Fruit fly (Drosophila melanogaster) whole organism, embryonic: ENCODE data around the gene Ser.
A peak's percentile ranks its signal among the peaks of the same experiment; 100 is the strongest.

Source experiments
- Awh ChIP-seq: fragments of 200-800 bp; sonication (Bioruptor generic); IDR thresholded peaks from 2 replicates; pipeline ENCODE4, ENCODE4 v1.3.6; 2022; ENCODE audit warnings: missing biosample characterization, missing genetic modification characterization
- BEAF-32 ChIP-seq: fragments of 200-800 bp; sonication (Bioruptor generic); optimal IDR thresholded peaks from 3 replicates; lab custom pipeline; 2017; ENCODE audit warnings: missing biosample characterization, missing genetic modification characterization, mild to moderate bottlenecking, moderate library complexity, missing genetic modification reagents
- Blimp-1 ChIP-seq: fragments of 200-800 bp; sonication (Bioruptor generic); optimal IDR thresholded peaks from 3 replicates; lab custom pipeline; 2018; ENCODE audit warnings: missing biosample characterization, missing genetic modification characterization, mild to moderate bottlenecking, moderate library complexity, missing genetic modification reagents
- CG10565 ChIP-seq: fragments of 200-800 bp; sonication (Bioruptor generic); optimal IDR thresholded peaks from 3 replicates; lab custom pipeline; 2016; ENCODE audit warnings: missing biosample characterization, mild to moderate bottlenecking, missing genetic modification characterization
- CG11085 ChIP-seq: fragments of 200-800 bp; sonication (Bioruptor generic); IDR thresholded peaks from 2 replicates; pipeline ENCODE4 v1.3.6; 2022; ENCODE audit warnings: missing biosample characterization, missing genetic modification characterization
- CG11504 ChIP-seq: fragments of 200-800 bp; sonication (Bioruptor generic); optimal IDR thresholded peaks from 3 replicates; lab custom pipeline; 2019; ENCODE audit warnings: missing biosample characterization, mild to moderate bottlenecking, missing genetic modification characterization, moderate library complexity
- CG12769 ChIP-seq: fragments of 200-800 bp; sonication (Bioruptor generic); optimal IDR thresholded peaks from 2 replicates; lab custom pipeline; 2019; ENCODE audit warnings: missing biosample characterization, mild to moderate bottlenecking, missing genetic modification characterization, moderate library complexity
- CG15011 ChIP-seq: fragments of 200-800 bp; sonication (Bioruptor generic); optimal IDR thresholded peaks from 3 replicates; lab custom pipeline; 2018; ENCODE audit warnings: missing biosample characterization, mild to moderate bottlenecking, missing genetic modification characterization
- CG1529 ChIP-seq: fragments of 200-800 bp; sonication (Bioruptor generic); optimal IDR thresholded peaks from 3 replicates; lab custom pipeline; 2018; ENCODE audit warnings: missing biosample characterization, missing genetic modification characterization
- CG1603 ChIP-seq: fragments of 200-800 bp; sonication (Bioruptor generic); optimal IDR thresholded peaks from 2 replicates; lab custom pipeline; 2019; ENCODE audit warnings: missing biosample characterization, mild to moderate bottlenecking, missing genetic modification characterization, moderate library complexity
- CG16815 ChIP-seq: fragments of 200-800 bp; sonication (Bioruptor generic); optimal IDR thresholded peaks from 3 replicates; lab custom pipeline; 2017; ENCODE audit warnings: missing biosample characterization, mild to moderate bottlenecking, missing genetic modification characterization
- CG1792 ChIP-seq: fragments of 200-800 bp; sonication (Bioruptor generic); optimal IDR thresholded peaks from 2 replicates; lab custom pipeline; 2016; ENCODE audit warnings: missing biosample characterization, missing genetic modification characterization
- CG2199 ChIP-seq: fragments of 200-800 bp; sonication (Bioruptor generic); IDR thresholded peaks from 3 replicates; pipeline ENCODE4 v1.3.6; 2022; ENCODE audit warnings: missing biosample characterization, missing genetic modification characterization
- CG2678 ChIP-seq: fragments of 200-800 bp; sonication (Bioruptor generic); optimal IDR thresholded peaks from 3 replicates; lab custom pipeline; 2019; ENCODE audit warnings: missing biosample characterization, mild to moderate bottlenecking, missing genetic modification characterization, moderate library complexity
- CG33557 ChIP-seq: fragments of 200-800 bp; sonication (Bioruptor generic); optimal IDR thresholded peaks from 2 replicates; lab custom pipeline; 2019; ENCODE audit warnings: missing biosample characterization, mild to moderate bottlenecking, missing genetic modification characterization, moderate library complexity
- CG4282 ChIP-seq: fragments of 200-800 bp; sonication (Bioruptor generic); optimal IDR thresholded peaks from 2 replicates; lab custom pipeline; 2016; ENCODE audit warnings: missing biosample characterization, missing genetic modification characterization
- CG4617 ChIP-seq: fragments of 200-800 bp; sonication (Bioruptor generic); optimal IDR thresholded peaks from 3 replicates; lab custom pipeline; 2016; ENCODE audit warnings: missing biosample characterization, missing genetic modification characterization, borderline replicate concordance
- CG6854 ChIP-seq: fragments of 200-800 bp; sonication (Bioruptor generic); optimal IDR thresholded peaks from 3 replicates; lab custom pipeline; 2017; ENCODE audit warnings: missing biosample characterization, mild to moderate bottlenecking, missing genetic modification characterization
- CG7839 ChIP-seq: fragments of 200-800 bp; sonication (Bioruptor generic); optimal IDR thresholded peaks from 3 replicates; lab custom pipeline; 2018; ENCODE audit warnings: missing biosample characterization, mild to moderate bottlenecking, missing genetic modification characterization, moderate library complexity
- CG7928 ChIP-seq: fragments of 200-800 bp; sonication (Bioruptor generic); optimal IDR thresholded peaks from 2 replicates; lab custom pipeline; 2017; ENCODE audit warnings: missing biosample characterization, mild to moderate bottlenecking, missing genetic modification characterization
- CG8944 ChIP-seq: fragments of 200-800 bp; sonication (Bioruptor generic); optimal IDR thresholded peaks from 3 replicates; lab custom pipeline; 2016; ENCODE audit warnings: missing biosample characterization, missing genetic modification characterization
- CG9609 ChIP-seq: fragments of 200-800 bp; sonication (Bioruptor generic); optimal IDR thresholded peaks from 3 replicates; lab custom pipeline; 2016; ENCODE audit warnings: missing biosample characterization, missing genetic modification characterization
- CG9876 ChIP-seq: fragments of 200-800 bp; sonication (Bioruptor generic); optimal IDR thresholded peaks from 2 replicates; lab custom pipeline; 2016; ENCODE audit warnings: missing biosample characterization, missing genetic modification characterization
- CTCF ChIP-seq: fragments of 200-800 bp; sonication (Bioruptor generic); optimal IDR thresholded peaks from 2 replicates; lab custom pipeline; 2017; ENCODE audit warnings: missing biosample characterization, mild to moderate bottlenecking, missing genetic modification characterization, moderate library complexity
- Dbx ChIP-seq: fragments of 200-800 bp; sonication (Bioruptor generic); IDR thresholded peaks from 3 replicates; pipeline ENCODE4 v1.3.6; 2022; ENCODE audit warnings: missing biosample characterization, missing genetic modification characterization
- Dfd ChIP-seq, 2 experiments: fragments of >200 bp; optimal IDR thresholded peaks; 2 replicates each; lab custom pipeline; 2017; ENCODE audit warnings: missing biosample characterization in 2 of 2, missing genetic modification characterization in 2 of 2
- E2f2 ChIP-seq: fragments of 200-800 bp; sonication (Bioruptor generic); IDR thresholded peaks from 2 replicates; pipeline ENCODE4 v1.3.6; 2022; ENCODE audit warnings: missing biosample characterization, missing genetic modification characterization
- Gug ChIP-seq: fragments of 200-800 bp; sonication (Bioruptor generic); IDR thresholded peaks from 4 replicates; pipeline ENCODE4 v1.3.6; 2022; ENCODE audit warnings: missing biosample characterization, missing genetic modification characterization
- Hr3 ChIP-seq: fragments of 200-800 bp; sonication (Bioruptor generic); optimal IDR thresholded peaks from 3 replicates; lab custom pipeline; 2016; ENCODE audit warnings: missing biosample characterization, missing genetic modification characterization
- Hr39 ChIP-seq: fragments of >200 bp; optimal IDR thresholded peaks from 2 replicates; lab custom pipeline; 2017
- Med ChIP-seq: fragments of 200-800 bp; sonication (Bioruptor generic); peaks from one replicate; lab custom pipeline; 2016; ENCODE audit warnings: missing biosample characterization, missing genetic modification characterization, mild to moderate bottlenecking, inconsistent platforms, moderate library complexity
- NK7.1 ChIP-seq: fragments of 200-800 bp; sonication (Bioruptor generic); optimal IDR thresholded peaks from 3 replicates; lab custom pipeline; 2016; ENCODE audit warnings: missing biosample characterization, missing genetic modification characterization
- Optix ChIP-seq: fragments of 200-800 bp; sonication (Bioruptor generic); IDR thresholded peaks from 3 replicates; pipeline ENCODE4 v1.3.6; 2022; ENCODE audit warnings: missing biosample characterization, missing genetic modification characterization
- Pdp1 ChIP-seq, 2 experiments: fragments of 200-800 bp; sonication (Bioruptor generic); optimal IDR thresholded peaks; 3 replicates each; lab custom pipeline; 2016; ENCODE audit warnings: missing biosample characterization in 2 of 2, missing genetic modification characterization in 2 of 2, mild to moderate bottlenecking in 1 of 2, moderate library complexity in 1 of 2
- Poxn ChIP-seq: fragments of 200-800 bp; sonication (Bioruptor generic); IDR thresholded peaks from 2 replicates; pipeline ENCODE4 v1.3.6; 2022; ENCODE audit warnings: missing biosample characterization, missing genetic modification characterization
- Sin3A ChIP-seq: fragments of >200 bp; optimal IDR thresholded peaks from 2 replicates; lab custom pipeline; 2018
- ara ChIP-seq: fragments of 200-800 bp; sonication (Bioruptor generic); IDR thresholded peaks from 2 replicates; pipeline ENCODE4 v1.3.6; 2022; ENCODE audit warnings: missing biosample characterization, missing genetic modification characterization
- cato ChIP-seq: fragments of 200-800 bp; sonication (Bioruptor generic); optimal IDR thresholded peaks from 2 replicates; lab custom pipeline; 2016; ENCODE audit warnings: missing biosample characterization, missing genetic modification characterization, borderline replicate concordance
- ci ChIP-seq: fragments of 200-800 bp; sonication (Bioruptor generic); IDR thresholded peaks from 3 replicates; pipeline ENCODE4 v1.3.6; 2022; ENCODE audit warnings: missing biosample characterization, missing genetic modification characterization
- dan ChIP-seq: fragments of 200-800 bp; sonication (Bioruptor generic); IDR thresholded peaks from 2 replicates; pipeline ENCODE4 v1.3.6; 2022; ENCODE audit warnings: missing biosample characterization, missing genetic modification characterization
- dati ChIP-seq: fragments of 200-800 bp; sonication (Bioruptor generic); IDR thresholded peaks from 2 replicates; pipeline ENCODE4 v1.3.6; 2022; ENCODE audit warnings: missing biosample characterization, missing genetic modification characterization
- eyg ChIP-seq: fragments of 200-800 bp; sonication (Bioruptor generic); optimal IDR thresholded peaks from 3 replicates; lab custom pipeline; 2016; ENCODE audit warnings: missing biosample characterization, missing genetic modification characterization
- maf-S ChIP-seq: fragments of 200-800 bp; sonication (Bioruptor generic); optimal IDR thresholded peaks from 2 replicates; lab custom pipeline; 2016; ENCODE audit warnings: missing biosample characterization, missing genetic modification characterization
- mam ChIP-seq: fragments of 200-800 bp; sonication (Bioruptor generic); optimal IDR thresholded peaks from 3 replicates; lab custom pipeline; 2016; ENCODE audit warnings: missing biosample characterization, missing genetic modification characterization
- schlank ChIP-seq: fragments of 200-800 bp; sonication (Bioruptor generic); optimal IDR thresholded peaks from 2 replicates; lab custom pipeline; 2018; ENCODE audit warnings: missing biosample characterization, mild to moderate bottlenecking, missing genetic modification characterization
- sna ChIP-seq: fragments of 200-800 bp; sonication (Bioruptor generic); IDR thresholded peaks from 2 replicates; pipeline ENCODE4 v1.3.6; 2022; ENCODE audit warnings: missing biosample characterization, missing genetic modification characterization; ENCODE audit not compliant: partially characterized antibody
- sob ChIP-seq: fragments of 200-800 bp; sonication (Bioruptor generic); IDR thresholded peaks from 2 replicates; pipeline ENCODE4 v1.3.6; 2022; ENCODE audit warnings: missing biosample characterization, missing genetic modification characterization
- tap ChIP-seq: fragments of 200-800 bp; optimal IDR thresholded peaks from 3 replicates; lab custom pipeline; 2019; ENCODE audit warnings: missing biosample characterization, mild to moderate bottlenecking, missing genetic modification characterization, moderate library complexity
- tx ChIP-seq: fragments of 200-800 bp; sonication (Bioruptor generic); optimal IDR thresholded peaks from 2 replicates; lab custom pipeline; 2016; ENCODE audit warnings: missing biosample characterization, missing genetic modification characterization
- vnd ChIP-seq: fragments of 200-800 bp; sonication (Bioruptor generic); IDR thresholded peaks from 3 replicates; pipeline ENCODE4 v1.3.6; 2022; ENCODE audit warnings: missing biosample characterization, missing genetic modification characterization; ENCODE audit not compliant: partially characterized antibody
- yki ChIP-seq: fragments of >200 bp; optimal IDR thresholded peaks from 3 replicates; lab custom pipeline; 2018
- zen ChIP-seq: fragments of 200-800 bp; sonication (Bioruptor generic); optimal IDR thresholded peaks from 3 replicates; lab custom pipeline; 2018; ENCODE audit warnings: missing biosample characterization, mild to moderate bottlenecking, missing genetic modification characterization, moderate library complexity
- zfh1 ChIP-seq: fragments of 200-800 bp; sonication (Bioruptor generic); IDR thresholded peaks from 3 replicates; pipeline ENCODE4 v1.3.6; 2022; ENCODE audit warnings: missing biosample characterization, missing genetic modification characterization
- zfh2 ChIP-seq: fragments of 200-800 bp; sonication (Bioruptor generic); optimal IDR thresholded peaks from 2 replicates; lab custom pipeline; 2016; ENCODE audit warnings: missing biosample characterization, missing genetic modification characterization

Gene Ser

DNA sequence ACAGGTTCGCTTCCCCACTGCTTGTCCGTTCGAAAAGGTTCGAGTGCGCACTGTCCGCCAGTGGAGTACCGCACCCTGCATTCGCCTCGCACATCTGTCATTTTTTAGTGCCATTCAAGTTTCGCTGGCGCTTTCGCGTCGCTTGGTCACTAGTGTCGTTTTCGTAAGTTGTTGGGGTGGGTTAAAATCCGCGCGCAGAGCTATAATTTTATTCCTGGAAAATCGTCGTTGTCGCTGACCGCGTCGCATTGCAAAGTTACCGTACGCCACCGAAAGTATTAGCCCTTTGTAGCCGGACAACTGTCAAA is 42.6 kb downstream of the Ser start, which contains the start of gene Men-b:
TSS of gene Men-b (plus strand) at position 147 of the 308 bp plus-strand sequence.
- TF ChIP-seq CG8944 (GFP tag; lab: Kevin White, UChicago) (no peak), sna (GFP tag; lab: Robert Waterston, UW) (peak; percentile 38; the same call in 1 of the 2 replicates), cato (no peak), tap (no peak), CG2678 (no peak), CG11085 (GFP tag; lab: Robert Waterston, UW) (no peak), CG9876 (no peak), E2f2 (GFP tag; lab: Robert Waterston, UW) (peak; percentile 87), Blimp-1 (GFP tag; lab: Kevin White, UChicago) (no peak), CG16815 (GFP tag; lab: Kevin White, UChicago) (no peak), eyg (GFP tag; lab: Kevin White, UChicago) (no peak), zfh1 (GFP tag; lab: Robert Waterston, UW) (peak; percentile 6; the same call in 1 of the 3 replicates), ci (GFP tag; lab: Robert Waterston, UW) (peak; percentile 67; the same call in 2 of the 3 replicates), CG1792 (no peak), sob (GFP tag; lab: Robert Waterston, UW) (0 out of 2 replicates have a peak, but pooled peaks have one; percentile 26), zen (tag; lab: Kevin White, UChicago) (no peak), yki (lab: Kevin White, UChicago) (no peak), BEAF-32 (GFP tag; lab: Kevin White, UChicago) (peak; percentile 11), Hr39 (lab: Kevin White, UChicago) (no peak), CG6854 (GFP tag; lab: Kevin White, UChicago) (no peak), NK7.1 (GFP tag; lab: Kevin White, UChicago) (no peak), CG1529 (GFP tag; lab: Kevin White, UChicago) (no peak), Poxn (GFP tag; lab: Robert Waterston, UW) (no peak), Dbx (GFP tag; lab: Robert Waterston, UW) (peak; percentile 70), Gug (GFP tag; lab: Robert Waterston, UW) (no peak; the same call in 3 of the 4 replicates), Pdp1 (GFP tag; optimal IDR thresholded peaks at IDR 0.05; lab: Kevin White, UChicago) (peak in 1 of 2 experiments; percentile 6), tx (GFP tag; lab: Kevin White, UChicago) (no peak), dati (no peak), ara (GFP tag; lab: Robert Waterston, UW) (no peak), Awh (GFP tag; lab: Robert Waterston, UW) (no peak), CG12769 (tag; lab: Kevin White, UChicago) (peak; percentile 9), CG1603 (peak; percentile 78), Sin3A (lab: Kevin White, UChicago) (peak; percentile 15), maf-S (GFP tag; lab: Kevin White, UChicago) (no peak), CG2199 (peak; percentile 38; the same call in 2 of the 3 replicates), CG15011 (GFP tag; lab: Kevin White, UChicago) (no peak), Med (GFP tag; lab: Kevin White, UChicago) (peak; percentile 87), CG7928 (GFP tag; lab: Kevin White, UChicago) (no peak), Dfd (GFP tag; optimal IDR thresholded peaks at IDR 0.05; lab: Kevin White, UChicago) (no peak), Optix (GFP tag; lab: Robert Waterston, UW) (no peak), Hr3 (GFP tag; lab: Kevin White, UChicago) (no peak), CTCF (GFP tag; lab: Kevin White, UChicago) (peak; percentile 80), CG11504 (tag; lab: Kevin White, UChicago) (no peak), CG9609 (no peak), mam (GFP tag; lab: Kevin White, UChicago) (no peak), CG4282 (GFP tag; lab: Kevin White, UChicago) (no peak), dan (GFP tag; lab: Robert Waterston, UW) (no peak), CG10565 (GFP tag; lab: Kevin White, UChicago) (no peak), CG33557 (GFP tag; lab: Kevin White, UChicago) (no peak), CG7839 (tag; lab: Kevin White, UChicago) (no peak), vnd (GFP tag; lab: Robert Waterston, UW) (no peak), CG4617 (GFP tag; lab: Kevin White, UChicago) (no peak), zfh2 (no peak), schlank (tag; lab: Kevin White, UChicago) (no peak)
